Fruit fly (Drosophila melanogaster) whole organism, embryonic: ENCODE data around the gene Mrm2.
A peak's percentile ranks its signal among the peaks of the same experiment; 100 is the strongest.

Source experiments
- CG10462 ChIP-seq: fragments of 200-800 bp; sonication (Bioruptor generic); optimal IDR thresholded peaks from 2 replicates; lab custom pipeline; 2016; ENCODE audit warnings: missing biosample characterization, missing genetic modification characterization
- CG11504 ChIP-seq: fragments of 200-800 bp; sonication (Bioruptor generic); optimal IDR thresholded peaks from 3 replicates; lab custom pipeline; 2019; ENCODE audit warnings: missing biosample characterization, mild to moderate bottlenecking, missing genetic modification characterization, moderate library complexity
- CG15073 ChIP-seq: fragments of 200-800 bp; sonication (Bioruptor generic); optimal IDR thresholded peaks from 2 replicates; lab custom pipeline; 2016; ENCODE audit warnings: missing biosample characterization, missing genetic modification characterization
- CG1647 ChIP-seq: fragments of 200-800 bp; sonication (Bioruptor generic); optimal IDR thresholded peaks from 3 replicates; lab custom pipeline; 2016; ENCODE audit warnings: missing biosample characterization, missing genetic modification characterization
- CG17186 ChIP-seq: fragments of 200-800 bp; sonication (Bioruptor generic); optimal IDR thresholded peaks from 3 replicates; lab custom pipeline; 2017; ENCODE audit warnings: missing biosample characterization, missing genetic modification reagents, missing genetic modification characterization
- CG17802 ChIP-seq: fragments of 200-800 bp; sonication (Bioruptor generic); optimal IDR thresholded peaks from 2 replicates; lab custom pipeline; 2018; ENCODE audit warnings: missing biosample characterization, mild to moderate bottlenecking, missing genetic modification characterization, moderate library complexity
- CG18011 ChIP-seq: fragments of 200-800 bp; sonication (Bioruptor generic); optimal IDR thresholded peaks from 2 replicates; lab custom pipeline; 2017; ENCODE audit warnings: missing biosample characterization, missing genetic modification characterization, mild to moderate bottlenecking, moderate library complexity, missing genotype
- CG18619 ChIP-seq: fragments of 200-800 bp; sonication (Bioruptor generic); optimal IDR thresholded peaks from 3 replicates; lab custom pipeline; 2017; ENCODE audit warnings: missing biosample characterization, mild to moderate bottlenecking, missing genetic modification characterization
- CG2875 ChIP-seq: fragments of 200-800 bp; sonication (Bioruptor generic); optimal IDR thresholded peaks from 2 replicates; lab custom pipeline; 2017; ENCODE audit warnings: missing biosample characterization, mild to moderate bottlenecking, missing genetic modification characterization, missing genetic modification reagents
- CG30020 ChIP-seq: fragments of 200-800 bp; optimal IDR thresholded peaks from 2 replicates; lab custom pipeline; 2019; ENCODE audit warnings: missing biosample characterization, mild to moderate bottlenecking, missing genetic modification characterization, moderate library complexity
- CG34422 ChIP-seq: fragments of 200-800 bp; sonication (Bioruptor generic); IDR thresholded peaks from 3 replicates; pipeline ENCODE4 v1.3.6; 2022; ENCODE audit warnings: missing biosample characterization, missing genetic modification characterization
- CG4360 ChIP-seq: fragments of 200-800 bp; sonication (Bioruptor generic); IDR thresholded peaks from 2 replicates; pipeline ENCODE4 v1.3.6; 2022; ENCODE audit warnings: missing biosample characterization, missing genetic modification characterization
- CG4404 ChIP-seq: fragments of 200-800 bp; sonication (Bioruptor generic); IDR thresholded peaks from 2 replicates; pipeline ENCODE4 v1.3.6; 2022; ENCODE audit warnings: missing biosample characterization, missing genetic modification characterization
- CG4730 ChIP-seq: fragments of 200-800 bp; sonication (Bioruptor generic); IDR thresholded peaks from 2 replicates; pipeline ENCODE4 v1.3.6; 2022; ENCODE audit warnings: missing biosample characterization, missing genetic modification characterization
- CG4854 ChIP-seq: fragments of 200-800 bp; sonication (Bioruptor generic); optimal IDR thresholded peaks from 2 replicates; lab custom pipeline; 2016; ENCODE audit warnings: missing biosample characterization, missing genetic modification characterization, inconsistent platforms
- CG6175 ChIP-seq: fragments of 200-800 bp; sonication (Bioruptor generic); IDR thresholded peaks from 3 replicates; pipeline ENCODE4 v1.3.6; 2022; ENCODE audit warnings: missing biosample characterization, missing genetic modification characterization
- CG6689 ChIP-seq: fragments of 200-800 bp; sonication (Bioruptor generic); IDR thresholded peaks from 2 replicates; pipeline ENCODE4 v1.3.6; 2022; ENCODE audit warnings: missing biosample characterization, missing genetic modification characterization
- CG7987 ChIP-seq: fragments of 200-800 bp; sonication (Bioruptor generic); optimal IDR thresholded peaks from 2 replicates; lab custom pipeline; 2018; ENCODE audit warnings: missing biosample characterization, mild to moderate bottlenecking, missing genetic modification characterization, moderate library complexity
- CG8089 ChIP-seq: fragments of 200-800 bp; sonication (Bioruptor generic); optimal IDR thresholded peaks from 3 replicates; lab custom pipeline; 2016; ENCODE audit warnings: missing biosample characterization, missing genetic modification characterization
- CG8765 ChIP-seq: fragments of 200-800 bp; sonication (Bioruptor generic); IDR thresholded peaks from 2 replicates; pipeline ENCODE4 v1.3.6; 2022; ENCODE audit warnings: missing biosample characterization, missing genetic modification characterization
- CTCF ChIP-seq: fragments of 200-800 bp; sonication (Bioruptor generic); optimal IDR thresholded peaks from 2 replicates; lab custom pipeline; 2017; ENCODE audit warnings: missing biosample characterization, mild to moderate bottlenecking, missing genetic modification characterization, moderate library complexity
- CkIIα-i1 ChIP-seq: fragments of 200-800 bp; sonication (Bioruptor generic); IDR thresholded peaks from 2 replicates; pipeline ENCODE4 v1.3.6; 2022; ENCODE audit warnings: missing biosample characterization, missing genetic modification characterization
- HLH54F ChIP-seq: fragments of 200-800 bp; sonication (Bioruptor generic); optimal IDR thresholded peaks from 3 replicates; lab custom pipeline; 2016; ENCODE audit warnings: missing biosample characterization, missing genetic modification characterization
- Kr ChIP-seq: fragments of 200-800 bp; sonication (Bioruptor generic); optimal IDR thresholded peaks from 2 replicates; lab custom pipeline; 2017; ENCODE audit warnings: missing biosample characterization, mild to moderate bottlenecking, missing genetic modification characterization
- MESR4 ChIP-seq: fragments of 200-800 bp; sonication (Bioruptor generic); optimal IDR thresholded peaks from 2 replicates; lab custom pipeline; 2018; ENCODE audit warnings: missing biosample characterization, mild to moderate bottlenecking, missing genetic modification characterization, moderate library complexity
- NFAT ChIP-seq: fragments of 200-800 bp; sonication (Bioruptor generic); IDR thresholded peaks from 2 replicates; pipeline ENCODE4 v1.3.6; 2022; ENCODE audit warnings: missing biosample characterization, missing genetic modification characterization
- Pdp1 ChIP-seq, 2 experiments: fragments of 200-800 bp; sonication (Bioruptor generic); optimal IDR thresholded peaks; 3 replicates each; lab custom pipeline; 2016; ENCODE audit warnings: missing biosample characterization in 2 of 2, missing genetic modification characterization in 2 of 2, mild to moderate bottlenecking in 1 of 2, moderate library complexity in 1 of 2
- Stat92E ChIP-seq, 3 experiments: fragments of >200 bp in 2 of 3; fragments of 200-800 bp in 1 of 3; sonication (Bioruptor generic) in 1 of 3; optimal IDR thresholded peaks; 2 replicates each; lab custom pipeline; 2017 to 2019; ENCODE audit warnings: missing biosample characterization in 3 of 3, missing genetic modification characterization in 3 of 3, mild to moderate bottlenecking in 1 of 3, moderate library complexity in 1 of 3
- Taf1 ChIP-seq: fragments of 200-800 bp; sonication (Bioruptor generic); IDR thresholded peaks from 2 replicates; pipeline ENCODE4 v1.3.6; 2022; ENCODE audit warnings: missing biosample characterization, missing genetic modification characterization
- Tbp ChIP-seq: fragments of >200 bp; optimal IDR thresholded peaks from 2 replicates; lab custom pipeline; 2018; ENCODE audit warnings: missing biosample characterization, missing genetic modification characterization
- ac ChIP-seq: fragments of 200-800 bp; sonication (Bioruptor generic); optimal IDR thresholded peaks from 3 replicates; lab custom pipeline; 2017; ENCODE audit warnings: missing biosample characterization, mild to moderate bottlenecking, missing genetic modification characterization
- aop ChIP-seq: fragments of 200-800 bp; sonication (Bioruptor generic); IDR thresholded peaks from 2 replicates; pipeline ENCODE4 v1.3.6; 2022; ENCODE audit warnings: missing biosample characterization, missing genetic modification characterization
- bcd ChIP-seq: fragments of 200-800 bp; sonication (Bioruptor generic); optimal IDR thresholded peaks from 2 replicates; lab custom pipeline; 2017; ENCODE audit warnings: missing biosample characterization, mild to moderate bottlenecking, missing genetic modification characterization
- ci ChIP-seq: fragments of 200-800 bp; sonication (Bioruptor generic); IDR thresholded peaks from 3 replicates; pipeline ENCODE4 v1.3.6; 2022; ENCODE audit warnings: missing biosample characterization, missing genetic modification characterization
- dimm ChIP-seq: fragments of 200-800 bp; sonication (Bioruptor generic); IDR thresholded peaks from 2 replicates; pipeline ENCODE4 v1.3.6; 2022; ENCODE audit warnings: missing biosample characterization, missing genetic modification characterization
- dmrt11E ChIP-seq: fragments of 200-800 bp; sonication (Bioruptor generic); optimal IDR thresholded peaks from 3 replicates; lab custom pipeline; 2018; ENCODE audit warnings: missing biosample characterization, mild to moderate bottlenecking, missing genetic modification characterization, moderate library complexity
- en ChIP-seq: fragments of 200-800 bp; sonication (Bioruptor generic); optimal IDR thresholded peaks from 2 replicates; lab custom pipeline; 2016; ENCODE audit warnings: missing biosample characterization, missing genetic modification characterization
- grau ChIP-seq: fragments of 200-800 bp; optimal IDR thresholded peaks from 3 replicates; lab custom pipeline; 2019; ENCODE audit warnings: missing biosample characterization, mild to moderate bottlenecking, missing genetic modification characterization, moderate library complexity
- gsb ChIP-seq: fragments of 200-800 bp; sonication (Bioruptor generic); IDR thresholded peaks from 2 replicates; pipeline ENCODE4 v1.3.6; 2022; ENCODE audit warnings: missing biosample characterization, missing genetic modification characterization
- hth ChIP-seq: fragments of >200 bp; optimal IDR thresholded peaks from 2 replicates; lab custom pipeline; 2017; ENCODE audit warnings: inconsistent platforms
- jing ChIP-seq: fragments of 200-800 bp; sonication (Bioruptor generic); optimal IDR thresholded peaks from 2 replicates; lab custom pipeline; 2018; ENCODE audit warnings: missing biosample characterization, mild to moderate bottlenecking, missing genetic modification characterization
- lov ChIP-seq, 2 experiments: fragments of 200-800 bp in 1 of 2; fragments of >200 bp in 1 of 2; sonication (Bioruptor generic) in 1 of 2; IDR thresholded peaks in 1 of 2; optimal IDR thresholded peaks in 1 of 2; 2 replicates in 1 of 2; 3 replicates in 1 of 2; pipeline versions ENCODE4 v1.3.6 to Lab custom; 2017 to 2022; ENCODE audit warnings: missing biosample characterization in 1 of 2, missing genetic modification characterization in 1 of 2
- nerfin-2 ChIP-seq: fragments of 200-800 bp; sonication (Bioruptor generic); IDR thresholded peaks from 2 replicates; pipeline ENCODE4 v1.3.6; 2022; ENCODE audit warnings: missing biosample characterization, missing genetic modification characterization; ENCODE audit not compliant: partially characterized antibody
- nmo ChIP-seq: fragments of 200-800 bp; sonication (Bioruptor generic); optimal IDR thresholded peaks from 2 replicates; lab custom pipeline; 2018; ENCODE audit warnings: missing biosample characterization, mild to moderate bottlenecking, missing genetic modification characterization, moderate library complexity
- odd ChIP-seq: fragments of 200-800 bp; sonication (Bioruptor generic); optimal IDR thresholded peaks from 2 replicates; lab custom pipeline; 2017; ENCODE audit warnings: missing biosample characterization, mild to moderate bottlenecking, missing genetic modification characterization
- pita ChIP-seq: fragments of 200-800 bp; sonication (Bioruptor generic); optimal IDR thresholded peaks from 2 replicates; lab custom pipeline; 2017; ENCODE audit warnings: missing biosample characterization, mild to moderate bottlenecking, missing genetic modification characterization
- pnt ChIP-seq: fragments of 200-800 bp; sonication (Bioruptor generic); optimal IDR thresholded peaks from 3 replicates; lab custom pipeline; 2016; ENCODE audit warnings: missing biosample characterization, missing genetic modification characterization
- rib ChIP-seq: fragments of 200-800 bp; sonication (Bioruptor generic); IDR thresholded peaks from 2 replicates; pipeline ENCODE4 v1.3.6; 2022; ENCODE audit warnings: missing biosample characterization, missing genetic modification characterization
- sima ChIP-seq: fragments of 200-800 bp; sonication (Bioruptor generic); optimal IDR thresholded peaks from 2 replicates; lab custom pipeline; 2016; ENCODE audit warnings: missing biosample characterization, missing genetic modification characterization
- so ChIP-seq: fragments of 200-800 bp; sonication (Bioruptor generic); IDR thresholded peaks from 3 replicates; pipeline ENCODE4 v1.3.6; 2022; ENCODE audit warnings: missing biosample characterization, missing genetic modification characterization
- ssp ChIP-seq: fragments of 200-800 bp; sonication (Bioruptor generic); IDR thresholded peaks from 2 replicates; pipeline ENCODE4 v1.3.6; 2022; ENCODE audit warnings: missing biosample characterization, missing genetic modification characterization

The Mrm2 gene

dm6 chr3R:19889603-19890187 is 28.3 kb downstream of the Mrm2 start:
- no peak for TF ChIP-seq CkIIα-i1 (GFP tag; lab: Robert Waterston, UW)
- TF ChIP-seq ac (GFP tag; lab: Kevin White, UChicago) = no peak
- TF ChIP-seq nmo (GFP tag; lab: Kevin White, UChicago) = peak; percentile 85
- TF ChIP-seq jing (GFP tag; lab: Kevin White, UChicago) = peak; percentile 12
- no peak for TF ChIP-seq lov (optimal IDR thresholded peaks at IDR 0.05; lab: Kevin White, UChicago)
- no peak for TF ChIP-seq lov (GFP tag; IDR thresholded peaks at IDR 0.05; lab: Robert Waterston, UW)
- no peak for TF ChIP-seq pita (GFP tag; lab: Kevin White, UChicago)
- TF ChIP-seq CG4854 = no peak
- TF ChIP-seq Taf1 (GFP tag; lab: Robert Waterston, UW) = peak; percentile 66
- TF ChIP-seq rib = no peak
- TF ChIP-seq dimm (GFP tag; lab: Robert Waterston, UW) = no peak
- no peak for TF ChIP-seq hth (lab: Kevin White, UChicago)
- TF ChIP-seq odd = peak; percentile 48
- no peak for TF ChIP-seq CG15073
- TF ChIP-seq ssp = no peak
- TF ChIP-seq Stat92E (GFP tag; optimal IDR thresholded peaks at IDR 0.05; lab: Kevin White, UChicago) = no peak
- no peak for TF ChIP-seq NFAT (GFP tag; lab: Robert Waterston, UW)
- TF ChIP-seq gsb (GFP tag; lab: Robert Waterston, UW) = 0 out of 2 replicates have a peak, but pooled peaks have one; percentile 43
- peak; percentile 4 for TF ChIP-seq HLH54F
- no peak for TF ChIP-seq MESR4
- TF ChIP-seq CG4404 = no peak
- TF ChIP-seq CG18619 (GFP tag; lab: Kevin White, UChicago) = peak; percentile 72
- TF ChIP-seq sima (GFP tag; lab: Kevin White, UChicago) = no peak
- 0 out of 3 replicates have a peak, but pooled peaks have one; percentile 11 for TF ChIP-seq CG6175 (GFP tag; lab: Robert Waterston, UW)
- TF ChIP-seq so (GFP tag; lab: Robert Waterston, UW) = no peak; the same call in 1 of the 3 replicates
- no peak for TF ChIP-seq CG30020
- peak; percentile 47 for TF ChIP-seq CTCF
- no peak for TF ChIP-seq dmrt11E (tag; lab: Kevin White, UChicago)
- TF ChIP-seq CG17802 = no peak
- TF ChIP-seq CG4360 = no peak
- no peak for TF ChIP-seq CG17186 (GFP tag; lab: Kevin White, UChicago)
- TF ChIP-seq CG7987 (GFP tag; lab: Kevin White, UChicago) = peak; percentile 62
- no peak for TF ChIP-seq CG1647
- no peak for TF ChIP-seq Tbp (GFP tag; lab: Kevin White, UChicago)
- peak; percentile 40 for TF ChIP-seq CG2875 (GFP tag; lab: Kevin White, UChicago)
- 0 out of 2 replicates have a peak, but pooled peaks have one; percentile 54 for TF ChIP-seq CG6689 (GFP tag; lab: Robert Waterston, UW)
- TF ChIP-seq Kr (GFP tag; lab: Kevin White, UChicago) = no peak
- peak; percentile 54; the same call in 1 of the 2 replicates for TF ChIP-seq CG4730
- TF ChIP-seq CG8765 (GFP tag; lab: Robert Waterston, UW) = no peak
- TF ChIP-seq nerfin-2 (GFP tag; lab: Robert Waterston, UW) = no peak
- TF ChIP-seq ci (GFP tag; lab: Robert Waterston, UW) = 0 out of 3 replicates have a peak, but pooled peaks have one; percentile 20
- TF ChIP-seq Pdp1 (GFP tag; optimal IDR thresholded peaks at IDR 0.05; lab: Kevin White, UChicago) = peak in 1 of 2 experiments; percentile 34
- peak; percentile 79 for TF ChIP-seq bcd (GFP tag; lab: Kevin White, UChicago)
- TF ChIP-seq CG18011 (GFP tag; lab: Kevin White, UChicago) = peak; percentile 6
- peak; percentile 85 for TF ChIP-seq grau
- peak; percentile 87 for TF ChIP-seq CG11504 (tag; lab: Kevin White, UChicago)
- TF ChIP-seq CG10462 (GFP tag; lab: Kevin White, UChicago) = no peak
- no peak for TF ChIP-seq pnt (GFP tag; lab: Kevin White, UChicago)
- TF ChIP-seq en (GFP tag; lab: Kevin White, UChicago) = no peak
- TF ChIP-seq CG34422 (GFP tag; lab: Robert Waterston, UW) = no peak
- TF ChIP-seq aop = no peak
- no peak for TF ChIP-seq CG8089 (GFP tag; lab: Kevin White, UChicago)
